Worm (Caenorhabditis elegans) whole organism, midembryonic: ENCODE measurements around the gene stdh-1.

Experiments used
- T22C8.4 ChIP-seq: fragments of 200-800 bp; sonication (Bioruptor generic); IDR thresholded peaks from 2 replicates; pipeline ENCODE4 v1.3.6; 2022; ENCODE audit warnings: missing genetic modification characterization, missing compliant biosample characterization
- cog-1 ChIP-seq: sonication (generic microtip); optimal IDR thresholded peaks from 2 replicates; lab custom pipeline; 2016; ENCODE audit warnings: missing genetic modification characterization, missing compliant biosample characterization
- flt-1 ChIP-seq: fragments of 200-800 bp; sonication (Bioruptor generic); IDR thresholded peaks from 2 replicates; pipeline ENCODE4 v1.3.6; 2022; ENCODE audit warnings: missing genetic modification characterization, missing compliant biosample characterization
- klf-2 ChIP-seq: fragments of 200-800 bp; sonication (Bioruptor generic); conservative IDR thresholded peaks from 2 replicates; pipeline ENCODE4 v1.3.6; 2022; ENCODE audit warnings: missing genetic modification reagents, missing genetic modification characterization, missing compliant biosample characterization
- med-1 ChIP-seq: sonication (generic microtip); optimal IDR thresholded peaks from 2 replicates; lab custom pipeline; 2017; ENCODE audit warnings: missing genetic modification characterization, mild to moderate bottlenecking, missing compliant biosample characterization, antibody characterized with exemption, missing genetic modification reagents; ENCODE audit not compliant: insufficient read depth
- ref-1 ChIP-seq: fragments of 200-800 bp; sonication (Bioruptor generic); conservative IDR thresholded peaks from 2 replicates; pipeline ENCODE4 v1.3.6; 2022; ENCODE audit warnings: missing genetic modification reagents, missing genetic modification characterization, missing compliant biosample characterization
- tab-1 ChIP-seq: fragments of 200-800 bp; sonication (Bioruptor generic); IDR thresholded peaks from 2 replicates; pipeline ENCODE4 v1.3.6; 2022; ENCODE audit warnings: missing genetic modification characterization, missing compliant biosample characterization
- ztf-23 ChIP-seq: fragments of 200-800 bp; sonication (Bioruptor generic); IDR thresholded peaks from 2 replicates; pipeline ENCODE4 v1.3.6; 2022; ENCODE audit warnings: missing genetic modification reagents, missing genetic modification characterization, missing compliant biosample characterization
- ztf-29 ChIP-seq: fragments of 200-800 bp; sonication (Bioruptor generic); IDR thresholded peaks from 2 replicates; pipeline ENCODE4 v1.3.6; 2022; ENCODE audit warnings: missing genetic modification reagents, missing genetic modification characterization, missing compliant biosample characterization

stdh-1 gene

ce11 chrV:13935423-13935822 lies 29.1 kb downstream of the stdh-1 start:
- TF ChIP-seq med-1 (no peak), klf-2 (GFP tag; lab: Robert Waterston, UW) (no peak), flt-1 (GFP tag; lab: Robert Waterston, UW) (no peak), ref-1 (GFP tag; lab: Robert Waterston, UW) (no peak), ztf-23 (GFP tag; lab: Robert Waterston, UW) (no peak), ztf-29 (GFP tag; lab: Robert Waterston, UW) (no peak), tab-1 (GFP tag; lab: Robert Waterston, UW) (no peak), cog-1 (tag; lab: Kevin White, UChicago) (no peak), T22C8.4 (GFP tag; lab: Robert Waterston, UW) (no peak)

- TF ChIP-seq flt-1 (GFP tag; lab: Robert Waterston, UW) (no peak), tab-1 (GFP tag; lab: Robert Waterston, UW) (no peak), med-1 (no peak), cog-1 (tag; lab: Kevin White, UChicago) (no peak)
Observed at ce11 chrV:13936052-13936451, 29.8 kb downstream of the stdh-1 start.

ce11 chrV:13936850-13937249 lies 30.6 kb downstream of the stdh-1 start, which contains the start of gene srw-145:
TSS of gene srw-145 (plus strand) at chrV:13937150.
- no peak for TF ChIP-seq ztf-29 (GFP tag; lab: Robert Waterston, UW)
- no peak for TF ChIP-seq flt-1 (GFP tag; lab: Robert Waterston, UW)
- no peak for TF ChIP-seq klf-2 (GFP tag; lab: Robert Waterston, UW)
- TF ChIP-seq cog-1 (tag; lab: Kevin White, UChicago), result no peak
- no peak for TF ChIP-seq T22C8.4 (GFP tag; lab: Robert Waterston, UW)
- no peak for TF ChIP-seq ztf-23 (GFP tag; lab: Robert Waterston, UW)
- TF ChIP-seq med-1, result no peak
- no peak for TF ChIP-seq ref-1 (GFP tag; lab: Robert Waterston, UW)
- TF ChIP-seq tab-1 (GFP tag; lab: Robert Waterston, UW), result no peak

ce11 chrV:13942082-13942481 lies 35.8 kb downstream of the stdh-1 start, which contains the start of gene dpr-1:
TSS of gene dpr-1 (minus strand) at chrV:13942182.
- no peak for TF ChIP-seq med-1
- TF ChIP-seq T22C8.4 (GFP tag; lab: Robert Waterston, UW), result no peak
- TF ChIP-seq klf-2 (GFP tag; lab: Robert Waterston, UW), result no peak
- no peak for TF ChIP-seq ztf-29 (GFP tag; lab: Robert Waterston, UW)
- TF ChIP-seq cog-1 (tag; lab: Kevin White, UChicago), result no peak
- no peak for TF ChIP-seq tab-1 (GFP tag; lab: Robert Waterston, UW)
- no peak for TF ChIP-seq flt-1 (GFP tag; lab: Robert Waterston, UW)

- no peak for TF ChIP-seq ref-1 (GFP tag; lab: Robert Waterston, UW)
- no peak for TF ChIP-seq med-1
- TF ChIP-seq cog-1 (tag; lab: Kevin White, UChicago), result no peak
- no peak for TF ChIP-seq T22C8.4 (GFP tag; lab: Robert Waterston, UW)
- TF ChIP-seq flt-1 (GFP tag; lab: Robert Waterston, UW), result no peak
- TF ChIP-seq ztf-29 (GFP tag; lab: Robert Waterston, UW), result no peak
Observed at ce11 chrV:13946385-13947019, 40.2 kb downstream of the stdh-1 start, which contains the start of the genes srx-10 and clec-226. TSS of gene srx-10 (minus strand) at chrV:13946485. TSS of gene clec-226 (plus strand) at chrV:13946969.

- no peak for TF ChIP-seq med-1
- no peak for TF ChIP-seq klf-2 (GFP tag; lab: Robert Waterston, UW)
- TF ChIP-seq tab-1 (GFP tag; lab: Robert Waterston, UW), result no peak
- no peak for TF ChIP-seq ref-1 (GFP tag; lab: Robert Waterston, UW)
- no peak for TF ChIP-seq ztf-29 (GFP tag; lab: Robert Waterston, UW)
- no peak for TF ChIP-seq flt-1 (GFP tag; lab: Robert Waterston, UW)
- no peak for TF ChIP-seq cog-1 (tag; lab: Kevin White, UChicago)
- no peak for TF ChIP-seq T22C8.4 (GFP tag; lab: Robert Waterston, UW)
- TF ChIP-seq ztf-23 (GFP tag; lab: Robert Waterston, UW), result no peak
Observed at ce11 chrV:13949010-13949409, 42.7 kb downstream of the stdh-1 start, which contains the start of gene R10D12.6. TSS of gene R10D12.6 (plus strand) at chrV:13949310.

ce11 chrV:13949752-13950151 lies 43.5 kb downstream of the stdh-1 start, which contains the start of gene R10D12.7:
TSS of gene R10D12.7 (plus strand) at chrV:13950052.
- no peak for TF ChIP-seq cog-1 (tag; lab: Kevin White, UChicago)
- no peak for TF ChIP-seq med-1
- TF ChIP-seq ztf-29 (GFP tag; lab: Robert Waterston, UW), result no peak
- TF ChIP-seq ztf-23 (GFP tag; lab: Robert Waterston, UW), result no peak
- TF ChIP-seq ref-1 (GFP tag; lab: Robert Waterston, UW), result no peak
- TF ChIP-seq flt-1 (GFP tag; lab: Robert Waterston, UW), result no peak

- TF ChIP-seq med-1, result no peak
- no peak for TF ChIP-seq ztf-29 (GFP tag; lab: Robert Waterston, UW)
- no peak for TF ChIP-seq klf-2 (GFP tag; lab: Robert Waterston, UW)
Observed at ce11 chrV:13953191-13953590, 46.9 kb downstream of the stdh-1 start, which contains the start of gene R10D12.8. TSS of gene R10D12.8 (minus strand) at chrV:13953291.

ce11 chrV:13954056-13954455 lies 47.8 kb downstream of the stdh-1 start, which contains the start of gene swt-6:
TSS of gene swt-6 (plus strand) at chrV:13954356.
- no peak for TF ChIP-seq tab-1 (GFP tag; lab: Robert Waterston, UW)
- no peak for TF ChIP-seq ztf-29 (GFP tag; lab: Robert Waterston, UW)
- no peak for TF ChIP-seq flt-1 (GFP tag; lab: Robert Waterston, UW)
